Worm (Caenorhabditis elegans): ENCODE results near the gene F02C12.2.

- TF ChIP-seq Y5F2A.4 (GFP tag; optimal IDR thresholded peaks at IDR 0.05) (no peak), mxl-2 (GFP tag; conservative IDR thresholded peaks at IDR 0.05) (peak; percentile 62; the same call in 1 of the 2 replicates), hmg-1.1 (GFP tag; IDR thresholded peaks at IDR 0.05) (no peak), mdl-1 (tag; optimal IDR thresholded peaks at IDR 0.05) (peak in 1 of 2 experiments; percentile 57), nhr-10 (tag; optimal IDR thresholded peaks at IDR 0.05) (no peak), lin-38 (GFP tag; IDR thresholded peaks at IDR 0.05) (no peak), R02D3.7 (tag; optimal IDR thresholded peaks at IDR 0.05) (no peak), lin-13 (GFP tag; optimal IDR thresholded peaks at IDR 0.05) (no peak)
Measured at ce11 chrX:13354672-13355407, 44.3 kb downstream of the F02C12.2 start.

Measured in whole organism, L4 larva.